Fruit fly (Drosophila melanogaster) whole organism, pupa: Measurements from ENCODE around the gene CG15022.

ENCODE experiments used
- CG10348 ChIP-seq: fragments of 200-800 bp; sonication (Bioruptor generic); IDR thresholded peaks from 2 replicates; pipeline ENCODE4 v1.3.6; 2022; ENCODE audit warnings: missing biosample characterization, missing genetic modification characterization
- CG12605 ChIP-seq: fragments of 200-800 bp; sonication (Bioruptor generic); IDR thresholded peaks from 2 replicates; pipeline ENCODE4 v1.3.6; 2022; ENCODE audit warnings: missing biosample characterization, missing genetic modification characterization
- CG13204 ChIP-seq: fragments of 200-800 bp; sonication (Bioruptor generic); optimal IDR thresholded peaks from 2 replicates; lab custom pipeline; 2018; ENCODE audit warnings: missing biosample characterization, mild to moderate bottlenecking, missing genetic modification characterization, moderate library complexity
- CG14655 ChIP-seq: fragments of 200-800 bp; sonication (Bioruptor generic); optimal IDR thresholded peaks from 3 replicates; lab custom pipeline; 2017; ENCODE audit warnings: mild to moderate bottlenecking, missing biosample characterization, missing genetic modification reagents, missing genetic modification characterization
- CG15710 ChIP-seq: fragments of 200-800 bp; sonication (Bioruptor generic); optimal IDR thresholded peaks from 2 replicates; lab custom pipeline; 2018; ENCODE audit warnings: missing biosample characterization, mild to moderate bottlenecking, missing genetic modification characterization, moderate library complexity
- CG17806 ChIP-seq: fragments of 200-800 bp; sonication (Bioruptor generic); optimal IDR thresholded peaks from 2 replicates; lab custom pipeline; 2018; ENCODE audit warnings: missing biosample characterization, mild to moderate bottlenecking, missing genetic modification characterization, moderate library complexity
- CG32121 ChIP-seq: fragments of 200-800 bp; sonication (Bioruptor generic); IDR thresholded peaks from 2 replicates; pipeline ENCODE4 v1.3.6; 2022; ENCODE audit warnings: missing biosample characterization, missing genetic modification characterization
- CG34367 ChIP-seq: fragments of 200-800 bp; sonication (Bioruptor generic); optimal IDR thresholded peaks from 2 replicates; lab custom pipeline; 2018; ENCODE audit warnings: missing biosample characterization, mild to moderate bottlenecking, missing genetic modification characterization
- CG4496 ChIP-seq: fragments of 200-800 bp; sonication (Bioruptor generic); IDR thresholded peaks from 3 replicates; pipeline ENCODE4 v1.3.6; 2022; ENCODE audit warnings: missing biosample characterization, missing genetic modification characterization
- CG8159 ChIP-seq: fragments of 200-800 bp; sonication (Bioruptor generic); optimal IDR thresholded peaks from 3 replicates; lab custom pipeline; 2018; ENCODE audit warnings: missing biosample characterization, mild to moderate bottlenecking, missing genetic modification characterization, moderate library complexity
- CG8301 ChIP-seq: fragments of 200-800 bp; sonication (Bioruptor generic); optimal IDR thresholded peaks from 2 replicates; lab custom pipeline; 2018; ENCODE audit warnings: missing biosample characterization, mild to moderate bottlenecking, missing genetic modification characterization
- CG9948 ChIP-seq: fragments of 200-800 bp; sonication (Bioruptor generic); optimal IDR thresholded peaks from 2 replicates; lab custom pipeline; 2018; ENCODE audit warnings: missing biosample characterization, mild to moderate bottlenecking, missing genetic modification characterization, moderate library complexity
- D1 ChIP-seq: fragments of 200-800 bp; sonication (Bioruptor generic); optimal IDR thresholded peaks from 2 replicates; lab custom pipeline; 2018; ENCODE audit warnings: missing biosample characterization, mild to moderate bottlenecking, missing genetic modification characterization, moderate library complexity
- EcR ChIP-seq: fragments of 200-800 bp; sonication (Bioruptor generic); optimal IDR thresholded peaks from 3 replicates; lab custom pipeline; 2019; ENCODE audit warnings: missing biosample characterization, missing genetic modification characterization, mild to moderate bottlenecking, moderate library complexity, missing genetic modification reagents
- Ets98B ChIP-seq: fragments of 200-800 bp; sonication (Bioruptor generic); IDR thresholded peaks from 2 replicates; pipeline ENCODE4 v1.3.6; 2022; ENCODE audit warnings: missing biosample characterization, missing genetic modification characterization
- Pif1A ChIP-seq: fragments of 200-800 bp; sonication (Bioruptor generic); optimal IDR thresholded peaks from 3 replicates; lab custom pipeline; 2016; ENCODE audit warnings: missing biosample characterization, missing genetic modification characterization
- Pif1B ChIP-seq: fragments of 200-800 bp; sonication (Bioruptor generic); optimal IDR thresholded peaks from 3 replicates; lab custom pipeline; 2016; ENCODE audit warnings: missing biosample characterization, missing genetic modification characterization
- Snoo ChIP-seq: fragments of 200-800 bp; sonication (Bioruptor generic); optimal IDR thresholded peaks from 3 replicates; lab custom pipeline; 2017; ENCODE audit warnings: missing biosample characterization, mild to moderate bottlenecking, missing genetic modification characterization, inconsistent platforms
- fd96Ca ChIP-seq: fragments of 200-800 bp; sonication (Bioruptor generic); IDR thresholded peaks from 3 replicates; pipeline ENCODE4 v1.3.6; 2022; ENCODE audit warnings: missing biosample characterization, missing genetic modification characterization
- gl ChIP-seq: fragments of 200-800 bp; sonication (Bioruptor generic); optimal IDR thresholded peaks from 2 replicates; lab custom pipeline; 2018; ENCODE audit warnings: missing biosample characterization, mild to moderate bottlenecking, missing genetic modification characterization
- rn ChIP-seq: fragments of 200-800 bp; sonication (Bioruptor generic); IDR thresholded peaks from 2 replicates; pipeline ENCODE4 v1.3.6; 2022; ENCODE audit warnings: missing biosample characterization, missing genetic modification characterization

Gene CG15022

dm6 chr3L:4480764-4481163 is 20.6 kb upstream of the CG15022 start:
- TF ChIP-seq fd96Ca (GFP tag; lab: Robert Waterston, UW) (peak; percentile 52; the same call in 1 of the 3 replicates), CG4496 (GFP tag; lab: Robert Waterston, UW) (0 out of 3 replicates have a peak, but pooled peaks have one; percentile 13), CG14655 (GFP tag; lab: Kevin White, UChicago) (no peak)

- TF ChIP-seq fd96Ca (GFP tag; lab: Robert Waterston, UW) (no peak), gl (tag; lab: Kevin White, UChicago) (no peak), Snoo (tag; lab: Kevin White, UChicago) (no peak), Pif1B (GFP tag; lab: Kevin White, UChicago) (no peak), CG14655 (GFP tag; lab: Kevin White, UChicago) (no peak), CG13204 (no peak), CG8301 (tag; lab: Kevin White, UChicago) (no peak), Pif1A (no peak), CG34367 (tag; lab: Kevin White, UChicago) (no peak), D1 (no peak), CG17806 (no peak), CG15710 (tag; lab: Kevin White, UChicago) (no peak), Ets98B (no peak), CG8159 (tag; lab: Kevin White, UChicago) (no peak), rn (no peak), CG12605 (GFP tag; lab: Robert Waterston, UW) (no peak)
Observed at dm6 chr3L:4479938-4480337, 19.8 kb upstream of the CG15022 start, which contains the start of gene CG7465. CG7465 (plus strand) TSS chr3L:4480283.

dm6 chr3L:4477656-4478254 is 17.6 kb upstream of the CG15022 start:
- TF ChIP-seq CG34367 (tag; lab: Kevin White, UChicago) (no peak), gl (tag; lab: Kevin White, UChicago) (no peak), CG4496 (GFP tag; lab: Robert Waterston, UW) (no peak), fd96Ca (GFP tag; lab: Robert Waterston, UW) (no peak), Pif1A (no peak), CG13204 (no peak), CG8159 (tag; lab: Kevin White, UChicago) (no peak), CG10348 (GFP tag; lab: Robert Waterston, UW) (no peak), EcR (no peak), CG9948 (tag; lab: Kevin White, UChicago) (no peak), CG14655 (GFP tag; lab: Kevin White, UChicago) (no peak), Snoo (tag; lab: Kevin White, UChicago) (no peak), Pif1B (GFP tag; lab: Kevin White, UChicago) (no peak), CG32121 (GFP tag; lab: Robert Waterston, UW) (no peak), CG8301 (tag; lab: Kevin White, UChicago) (no peak), D1 (no peak), CG15710 (tag; lab: Kevin White, UChicago) (no peak)

- TF ChIP-seq CG17806 (no peak), CG8159 (tag; lab: Kevin White, UChicago) (no peak), Ets98B (no peak), CG9948 (tag; lab: Kevin White, UChicago) (no peak), CG8301 (tag; lab: Kevin White, UChicago) (no peak), rn (no peak), Pif1A (no peak), CG13204 (no peak), CG12605 (GFP tag; lab: Robert Waterston, UW) (no peak), D1 (no peak), CG10348 (GFP tag; lab: Robert Waterston, UW) (no peak), fd96Ca (GFP tag; lab: Robert Waterston, UW) (no peak), EcR (no peak), CG4496 (GFP tag; lab: Robert Waterston, UW) (no peak)
Observed at dm6 chr3L:4475704-4476103, 15.6 kb upstream of the CG15022 start.

- no peak for TF ChIP-seq EcR
- peak; percentile 13 for TF ChIP-seq Pif1B (GFP tag; lab: Kevin White, UChicago)
- TF ChIP-seq CG12605 (GFP tag; lab: Robert Waterston, UW): peak; percentile 20; the same call in 1 of the 2 replicates
- peak; percentile 96 for TF ChIP-seq CG4496 (GFP tag; lab: Robert Waterston, UW)
- no peak for TF ChIP-seq Snoo (tag; lab: Kevin White, UChicago)
- TF ChIP-seq rn: no peak
- peak; percentile 61 for TF ChIP-seq Ets98B
- TF ChIP-seq D1: no peak
- TF ChIP-seq gl (tag; lab: Kevin White, UChicago): no peak
- TF ChIP-seq Pif1A: peak; percentile 66
- TF ChIP-seq CG14655 (GFP tag; lab: Kevin White, UChicago): peak; percentile 25
- TF ChIP-seq CG32121 (GFP tag; lab: Robert Waterston, UW): no peak
- 0 out of 3 replicates have a peak, but pooled peaks have one; percentile 35 for TF ChIP-seq fd96Ca (GFP tag; lab: Robert Waterston, UW)
- no peak for TF ChIP-seq CG15710 (tag; lab: Kevin White, UChicago)
- no peak for TF ChIP-seq CG10348 (GFP tag; lab: Robert Waterston, UW)
- TF ChIP-seq CG8301 (tag; lab: Kevin White, UChicago): peak; percentile 24
- peak; percentile 43 for TF ChIP-seq CG34367 (tag; lab: Kevin White, UChicago)
- TF ChIP-seq CG8159 (tag; lab: Kevin White, UChicago): peak; percentile 20
- no peak for TF ChIP-seq CG13204
- TF ChIP-seq CG9948 (tag; lab: Kevin White, UChicago): no peak
- TF ChIP-seq CG17806: no peak
Observed at dm6 chr3L:4474946-4475470, 14.9 kb upstream of the CG15022 start.

dm6 chr3L:4472768-4473167 is 12.7 kb upstream of the CG15022 start, which contains the start of gene CG11349:
CG11349 (plus strand) TSS chr3L:4473068.
- no peak for TF ChIP-seq CG14655 (GFP tag; lab: Kevin White, UChicago)
- TF ChIP-seq CG34367 (tag; lab: Kevin White, UChicago): no peak
- no peak for TF ChIP-seq CG12605 (GFP tag; lab: Robert Waterston, UW)
- no peak for TF ChIP-seq CG8159 (tag; lab: Kevin White, UChicago)
- no peak for TF ChIP-seq fd96Ca (GFP tag; lab: Robert Waterston, UW)
- no peak for TF ChIP-seq D1
- no peak for TF ChIP-seq CG15710 (tag; lab: Kevin White, UChicago)
- TF ChIP-seq rn: no peak
- TF ChIP-seq EcR: no peak
- TF ChIP-seq Snoo (tag; lab: Kevin White, UChicago): no peak
- no peak for TF ChIP-seq Pif1A
- TF ChIP-seq CG9948 (tag; lab: Kevin White, UChicago): no peak
